Fruit fly (Drosophila melanogaster): ENCODE results near the gene Fuca.

Fuca gene

DNA sequence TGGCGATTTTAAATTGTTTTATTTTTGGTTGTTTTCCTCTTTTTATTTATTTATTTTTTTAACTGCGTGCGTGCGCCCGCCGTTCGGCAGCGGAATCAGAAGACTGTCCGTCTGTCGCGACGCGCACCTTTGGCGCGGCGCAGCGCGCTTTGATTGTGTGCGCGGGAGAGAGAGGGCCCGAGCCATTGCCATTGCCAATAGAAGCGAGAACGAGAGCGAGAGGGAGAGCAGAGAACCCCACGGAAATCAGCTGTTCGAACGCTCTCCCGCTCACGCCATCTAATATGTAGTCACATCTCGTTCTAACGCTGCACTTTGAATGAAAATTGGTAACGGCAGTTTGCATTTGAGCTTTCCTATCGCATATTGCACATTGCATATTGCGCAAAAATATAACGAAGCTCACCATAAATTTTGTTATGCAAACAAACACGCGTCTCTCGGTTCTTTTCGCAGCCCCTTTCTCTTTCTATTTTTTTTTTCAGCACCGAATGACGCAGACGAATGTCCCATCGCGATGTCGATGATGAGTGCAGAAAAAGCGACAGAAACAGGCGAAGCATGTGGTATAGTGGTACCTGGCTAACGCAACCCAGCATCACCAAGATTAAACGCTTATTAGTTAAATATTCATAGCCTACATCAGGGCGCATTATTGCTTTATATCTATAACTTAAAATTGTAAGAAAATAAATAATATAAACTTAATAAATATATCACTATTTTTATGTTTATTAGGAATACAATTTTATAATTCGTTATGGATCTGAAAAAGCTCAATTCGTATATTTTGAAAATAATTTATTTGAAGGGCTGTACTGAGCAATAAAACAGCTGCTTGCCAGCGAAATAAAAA is 12.1 kb upstream of the Fuca start (continued):
- TF ChIP-seq cato (GFP tag; optimal IDR thresholded peaks at IDR 0.05; ENCODE audit: borderline replicate concordance) (no peak), CG11456 (GFP tag; IDR thresholded peaks at IDR 0.05) (0 out of 3 replicates have a peak, but pooled peaks have one; percentile 26), pita (GFP tag; optimal IDR thresholded peaks at IDR 0.05) (no peak), CG6272 (GFP tag; IDR thresholded peaks at IDR 0.05) (no peak), Eip74EF (GFP tag; optimal IDR thresholded peaks at IDR 0.05) (no peak), Hsf (GFP tag; optimal IDR thresholded peaks at IDR 0.05) (no peak), BtbVII (GFP tag; optimal IDR thresholded peaks at IDR 0.05) (no peak), cg (GFP tag; optimal IDR thresholded peaks at IDR 0.05) (peak; percentile 63), pan (optimal IDR thresholded peaks at IDR 0.05) (no peak), pan (GFP tag; optimal IDR thresholded peaks at IDR 0.05 in 1 of 2, IDR thresholded peaks at IDR 0.05 in 1 of 2) (peak in 1 of 2 experiments; percentile 33), chn (GFP tag; optimal IDR thresholded peaks at IDR 0.05) (no peak), chinmo (GFP tag; IDR thresholded peaks at IDR 0.05; ENCODE audit: partially characterized antibody) (peak; percentile 96), insv (GFP tag; optimal IDR thresholded peaks at IDR 0.05) (no peak), grau (tag; optimal IDR thresholded peaks at IDR 0.05) (peak; percentile 88), MTF-1 (GFP tag; optimal IDR thresholded peaks at IDR 0.05; ENCODE audit: borderline replicate concordance) (peak; percentile 40), Dref (GFP tag; IDR thresholded peaks at IDR 0.05) (no peak), C15 (GFP tag; IDR thresholded peaks at IDR 0.05) (no peak), row (GFP tag; IDR thresholded peaks at IDR 0.05) (peak; percentile 51; the same call in 2 of the 3 replicates), CG13424 (tag; optimal IDR thresholded peaks at IDR 0.05) (peak; percentile 27), abd-A (tag; optimal IDR thresholded peaks at IDR 0.05) (no peak), CG42726 (GFP tag; IDR thresholded peaks at IDR 0.05; ENCODE audit: partially characterized antibody) (0 out of 2 replicates have a peak, but pooled peaks have one; percentile 23), Jarid2 (GFP tag; optimal IDR thresholded peaks at IDR 0.05) (peak; percentile 68), bbx (GFP tag; IDR thresholded peaks at IDR 0.05; ENCODE audit: partially characterized antibody) (0 out of 2 replicates have a peak, but pooled peaks have one; percentile 9)

DNA sequence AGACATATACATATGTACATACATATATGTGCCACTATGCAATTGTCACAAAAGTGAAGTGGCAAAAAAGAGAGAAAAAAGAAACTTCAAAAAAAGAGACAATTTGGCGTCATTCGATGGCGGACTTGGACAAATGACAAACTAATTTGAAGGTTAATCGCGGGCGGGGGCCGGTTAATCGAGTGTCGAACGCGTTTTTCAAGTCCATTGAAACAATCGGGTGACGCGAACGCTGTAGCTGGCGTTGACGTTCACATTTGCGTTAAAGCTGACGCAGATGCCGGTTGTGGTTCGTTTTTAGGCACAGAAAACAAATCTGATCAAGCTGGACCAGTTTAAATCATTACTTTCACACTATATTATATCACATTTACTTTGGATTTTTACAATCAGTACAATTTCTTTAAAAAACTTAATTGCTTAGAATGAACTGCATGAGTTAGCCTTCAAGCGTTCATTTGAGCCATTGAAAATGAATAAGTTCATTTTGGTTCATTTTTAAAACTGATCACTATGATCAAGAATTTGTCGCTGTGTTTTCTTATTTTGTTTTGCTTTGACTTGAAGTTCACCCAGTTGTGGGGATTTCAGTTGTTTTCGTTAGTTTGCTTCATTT is 11.3 kb upstream of the Fuca start:
- TF ChIP-seq CG16863 (GFP tag; optimal IDR thresholded peaks at IDR 0.05) (peak; percentile 20), klu (GFP tag; IDR thresholded peaks at IDR 0.05) (peak; percentile 49; the same call in 1 of the 2 replicates), CG9817 (tag; optimal IDR thresholded peaks at IDR 0.05) (peak; percentile 34), ro (GFP tag; IDR thresholded peaks at IDR 0.05) (no peak), cato (GFP tag; optimal IDR thresholded peaks at IDR 0.05; ENCODE audit: borderline replicate concordance) (no peak), Spps (tag; optimal IDR thresholded peaks at IDR 0.05) (no peak), btn (GFP tag; optimal IDR thresholded peaks at IDR 0.05) (no peak), so (GFP tag; IDR thresholded peaks at IDR 0.05) (0 out of 3 replicates have a peak, but pooled peaks have one; percentile 16), NC2α (GFP tag; optimal IDR thresholded peaks at IDR 0.05) (peak; percentile 11), Trl (optimal IDR thresholded peaks at IDR 0.05) (no peak), Trl (GFP tag; optimal IDR thresholded peaks at IDR 0.05) (peak; percentile 38), pan (optimal IDR thresholded peaks at IDR 0.05) (no peak), pan (GFP tag; optimal IDR thresholded peaks at IDR 0.05 in 1 of 2, IDR thresholded peaks at IDR 0.05 in 1 of 2) (peak in 1 of 2 experiments; percentile 6), knrl (GFP tag; IDR thresholded peaks at IDR 0.05; ENCODE audit: partially characterized antibody) (no peak), cg (GFP tag; optimal IDR thresholded peaks at IDR 0.05) (no peak), corto (GFP tag; optimal IDR thresholded peaks at IDR 0.05) (no peak), CG13775 (GFP tag; optimal IDR thresholded peaks at IDR 0.05) (peak; percentile 9), Fer2 (tag; optimal IDR thresholded peaks at IDR 0.05) (peak; percentile 14), B-H2 (GFP tag; optimal IDR thresholded peaks at IDR 0.05) (peak; percentile 6), Nf-YA (GFP tag; IDR thresholded peaks at IDR 0.05) (no peak), ap (GFP tag; IDR thresholded peaks at IDR 0.05) (no peak), zfh1 (GFP tag; IDR thresholded peaks at IDR 0.05) (no peak), CG6689 (GFP tag; IDR thresholded peaks at IDR 0.05) (0 out of 2 replicates have a peak, but pooled peaks have one; percentile 23), run (tag; optimal IDR thresholded peaks at IDR 0.05) (no peak), slbo (GFP tag; IDR thresholded peaks at IDR 0.05) (peak; percentile 66), CHES-1-like (GFP tag; optimal IDR thresholded peaks at IDR 0.05) (no peak), CG42726 (GFP tag; IDR thresholded peaks at IDR 0.05; ENCODE audit: partially characterized antibody) (no peak), CG14710 (tag; optimal IDR thresholded peaks at IDR 0.05) (no peak)
